Fruit fly (Drosophila melanogaster): ENCODE data around the gene MFS10.

The MFS10 gene

dm6 chrX:13130175-13130822 is 1.5 kb downstream of the MFS10 start (continued):
- TF ChIP-seq sd (tag; optimal IDR thresholded peaks at IDR 0.05): peak; percentile 69
- TF ChIP-seq CG12236 (GFP tag; optimal IDR thresholded peaks at IDR 0.05): peak; percentile 28
- peak; percentile 70 for TF ChIP-seq HHEX (GFP tag; optimal IDR thresholded peaks at IDR 0.05)
- TF ChIP-seq GATAe (GFP tag; conservative IDR thresholded peaks at IDR 0.05): no peak
- peak; percentile 64 for TF ChIP-seq CG10543 (GFP tag; optimal IDR thresholded peaks at IDR 0.05)
- peak; percentile 90 for TF ChIP-seq CG31365 (tag; optimal IDR thresholded peaks at IDR 0.05)
- TF ChIP-seq CG11560 (tag; IDR thresholded peaks at IDR 0.05): no peak
- 0 out of 2 replicates have a peak, but pooled peaks have one; percentile 15 for TF ChIP-seq vvl (GFP tag; IDR thresholded peaks at IDR 0.05)
- peak; percentile 55 for TF ChIP-seq kah (GFP tag; optimal IDR thresholded peaks at IDR 0.05)
- TF ChIP-seq pb (GFP tag; optimal IDR thresholded peaks at IDR 0.05): no peak
- peak; percentile 65 for TF ChIP-seq Max (GFP tag; optimal IDR thresholded peaks at IDR 0.05)
- peak; percentile 63 to 67 for TF ChIP-seq chif (GFP tag; optimal IDR thresholded peaks at IDR 0.05)
- no peak for TF ChIP-seq ash1 (GFP tag; optimal IDR thresholded peaks at IDR 0.05)
- TF ChIP-seq sens (GFP tag): peak; percentile 96
- TF ChIP-seq br (optimal IDR thresholded peaks at IDR 0.05): no peak
- TF ChIP-seq esg (GFP tag; conservative IDR thresholded peaks at IDR 0.05): peak; percentile 48
- TF ChIP-seq TFAM (GFP tag; optimal IDR thresholded peaks at IDR 0.05): no peak
- TF ChIP-seq MESR4 (GFP tag; optimal IDR thresholded peaks at IDR 0.05): no peak
- TF ChIP-seq slou (GFP tag; optimal IDR thresholded peaks at IDR 0.05): no peak
- peak; percentile 50 for TF ChIP-seq D19B (GFP tag; optimal IDR thresholded peaks at IDR 0.05)
- peak; percentile 57 for TF ChIP-seq ind (GFP tag; optimal IDR thresholded peaks at IDR 0.05)
- TF ChIP-seq kni (GFP tag; optimal IDR thresholded peaks at IDR 0.05): no peak
- no peak for TF ChIP-seq insv (GFP tag; optimal IDR thresholded peaks at IDR 0.05)
- no peak for TF ChIP-seq CG15479 (GFP tag; optimal IDR thresholded peaks at IDR 0.05)
- peak; percentile 58 for TF ChIP-seq jing (GFP tag; optimal IDR thresholded peaks at IDR 0.05)
- peak; percentile 60 for TF ChIP-seq NK7.1 (GFP tag; optimal IDR thresholded peaks at IDR 0.05)
- TF ChIP-seq phol (tag; optimal IDR thresholded peaks at IDR 0.05): peak; percentile 80
- TF ChIP-seq caup (GFP tag; optimal IDR thresholded peaks at IDR 0.05; ENCODE audit: severe bottlenecking): peak; percentile 63
- peak; percentile 9 for TF ChIP-seq CG7928 (GFP tag; optimal IDR thresholded peaks at IDR 0.05)
- peak; percentile 36 for TF ChIP-seq CG8359 (GFP tag; optimal IDR thresholded peaks at IDR 0.05; ENCODE audit: borderline replicate concordance)
- TF ChIP-seq CG5953 (GFP tag; IDR thresholded peaks at IDR 0.05): no peak
- no peak for TF ChIP-seq CG2129 (GFP tag; IDR thresholded peaks at IDR 0.05; ENCODE audit: partially characterized antibody)
- no peak for TF ChIP-seq yki (optimal IDR thresholded peaks at IDR 0.05)
- peak; percentile 84 for TF ChIP-seq CG8924 (tag; optimal IDR thresholded peaks at IDR 0.05)
- no peak for TF ChIP-seq CG13287 (GFP tag; IDR thresholded peaks at IDR 0.05; ENCODE audit: partially characterized antibody)
- TF ChIP-seq CG2116 (GFP tag; optimal IDR thresholded peaks at IDR 0.05): peak; percentile 17
- peak; percentile 27 for TF ChIP-seq CG5245 (GFP tag; optimal IDR thresholded peaks at IDR 0.05)
- TF ChIP-seq mld (GFP tag; IDR thresholded peaks at IDR 0.05; ENCODE audit: partially characterized antibody): no peak
- no peak for TF ChIP-seq abd-A (tag; optimal IDR thresholded peaks at IDR 0.05)
- TF ChIP-seq kay (GFP tag; optimal IDR thresholded peaks at IDR 0.05): no peak
- peak; percentile 41 for TF ChIP-seq CG9876 (GFP tag; optimal IDR thresholded peaks at IDR 0.05)
- TF ChIP-seq row (GFP tag; IDR thresholded peaks at IDR 0.05): peak; percentile 71
- no peak for TF ChIP-seq tna (GFP tag; IDR thresholded peaks at IDR 0.05; ENCODE audit: partially characterized antibody)
- TF ChIP-seq NC2α (GFP tag; optimal IDR thresholded peaks at IDR 0.05): no peak
- TF ChIP-seq hb (GFP tag; IDR thresholded peaks at IDR 0.05; ENCODE audit: partially characterized antibody): no peak
- TF ChIP-seq CG18476 (GFP tag; optimal IDR thresholded peaks at IDR 0.05): peak; percentile 62
- peak; percentile 80 for TF ChIP-seq D19A (tag; optimal IDR thresholded peaks at IDR 0.05)
- no peak for TF ChIP-seq dati (GFP tag; IDR thresholded peaks at IDR 0.05)
- no peak for TF ChIP-seq pros (GFP tag; optimal IDR thresholded peaks at IDR 0.05)
- peak; percentile 69 for TF ChIP-seq Xbp1 (GFP tag; optimal IDR thresholded peaks at IDR 0.05)

Data from whole organism, embryonic.